Fruit fly (Drosophila melanogaster) whole organism, embryonic: ENCODE data around the gene CG7685.

Experiments
- Antp ChIP-seq: fragments of 200-800 bp; sonication (Bioruptor generic); optimal IDR thresholded peaks from 3 replicates; lab custom pipeline; 2016; ENCODE audit warnings: missing biosample characterization, missing genetic modification characterization
- B-H1 ChIP-seq: fragments of 200-800 bp; sonication (Bioruptor generic); IDR thresholded peaks from 3 replicates; pipeline ENCODE4 v1.3.6; 2022; ENCODE audit warnings: missing biosample characterization, missing genetic modification characterization
- CG10431 ChIP-seq: fragments of 200-800 bp; sonication (Bioruptor generic); optimal IDR thresholded peaks from 3 replicates; lab custom pipeline; 2018; ENCODE audit warnings: missing biosample characterization, mild to moderate bottlenecking, missing genetic modification characterization
- CG11247 ChIP-seq: fragments of 200-800 bp; sonication (Bioruptor generic); IDR thresholded peaks from 2 replicates; pipeline ENCODE4 v1.3.6; 2022; ENCODE audit warnings: missing biosample characterization, missing genetic modification characterization
- CG11695 ChIP-seq: fragments of 200-800 bp; sonication (Bioruptor generic); IDR thresholded peaks from 3 replicates; pipeline ENCODE4 v1.3.6; 2022; ENCODE audit warnings: missing biosample characterization, missing genetic modification characterization
- CG12219 ChIP-seq: fragments of 200-800 bp; sonication (Bioruptor generic); optimal IDR thresholded peaks from 3 replicates; lab custom pipeline; 2018; ENCODE audit warnings: missing biosample characterization, mild to moderate bottlenecking, missing genetic modification characterization
- CG14667 ChIP-seq: fragments of 200-800 bp; sonication (Bioruptor generic); IDR thresholded peaks from 2 replicates; pipeline ENCODE4 v1.3.6; 2022; ENCODE audit warnings: missing biosample characterization, missing genetic modification characterization
- CG14710 ChIP-seq: fragments of 200-800 bp; sonication (Bioruptor generic); optimal IDR thresholded peaks from 3 replicates; lab custom pipeline; 2019; ENCODE audit warnings: missing biosample characterization, mild to moderate bottlenecking, missing genetic modification characterization, moderate library complexity
- CG14965 ChIP-seq: fragments of 200-800 bp; sonication (Bioruptor generic); optimal IDR thresholded peaks from 2 replicates; lab custom pipeline; 2016; ENCODE audit warnings: missing biosample characterization, missing genetic modification characterization, borderline replicate concordance
- CG17328 ChIP-seq: fragments of 200-800 bp; sonication (Bioruptor generic); IDR thresholded peaks from 2 replicates; pipeline ENCODE4 v1.3.6; 2022; ENCODE audit warnings: missing biosample characterization, missing genetic modification characterization
- CG18262 ChIP-seq: fragments of 200-800 bp; optimal IDR thresholded peaks from 3 replicates; lab custom pipeline; 2019; ENCODE audit warnings: missing biosample characterization, mild to moderate bottlenecking, missing genetic modification characterization, moderate library complexity
- CG1832 ChIP-seq: fragments of 200-800 bp; sonication (Bioruptor generic); optimal IDR thresholded peaks from 2 replicates; lab custom pipeline; 2017; ENCODE audit warnings: missing biosample characterization, mild to moderate bottlenecking, missing genetic modification characterization, inconsistent platforms
- CG2202 ChIP-seq: fragments of 200-800 bp; sonication (Bioruptor generic); optimal IDR thresholded peaks from 2 replicates; lab custom pipeline; 2018; ENCODE audit warnings: missing biosample characterization, mild to moderate bottlenecking, missing genetic modification characterization
- CG2712 ChIP-seq: fragments of 200-800 bp; optimal IDR thresholded peaks from 3 replicates; lab custom pipeline; 2019; ENCODE audit warnings: missing biosample characterization, mild to moderate bottlenecking, missing genetic modification characterization, moderate library complexity
- CG30020 ChIP-seq: fragments of 200-800 bp; optimal IDR thresholded peaks from 2 replicates; lab custom pipeline; 2019; ENCODE audit warnings: missing biosample characterization, mild to moderate bottlenecking, missing genetic modification characterization, moderate library complexity
- CG3847 ChIP-seq: fragments of 200-800 bp; sonication (Bioruptor generic); IDR thresholded peaks from 2 replicates; pipeline ENCODE4 v1.3.6; 2022; ENCODE audit warnings: missing biosample characterization, missing genetic modification characterization
- CG7745 ChIP-seq: fragments of 200-800 bp; sonication (Bioruptor generic); optimal IDR thresholded peaks from 2 replicates; lab custom pipeline; 2018; ENCODE audit warnings: missing biosample characterization, mild to moderate bottlenecking, missing genetic modification characterization, moderate library complexity
- D19A ChIP-seq: fragments of 200-800 bp; optimal IDR thresholded peaks from 3 replicates; lab custom pipeline; 2019; ENCODE audit warnings: missing biosample characterization, mild to moderate bottlenecking, missing genetic modification characterization, moderate library complexity
- Dp ChIP-seq: fragments of 200-800 bp; sonication (Bioruptor generic); optimal IDR thresholded peaks from 2 replicates; lab custom pipeline; 2018; ENCODE audit warnings: missing biosample characterization, mild to moderate bottlenecking, missing genetic modification characterization, moderate library complexity
- E2f1 ChIP-seq: fragments of 200-800 bp; sonication (Bioruptor generic); IDR thresholded peaks from 2 replicates; pipeline ENCODE4 v1.3.6; 2022; ENCODE audit warnings: missing biosample characterization, missing genetic modification characterization
- HLH4C ChIP-seq: fragments of 200-800 bp; sonication (Bioruptor generic); IDR thresholded peaks from 3 replicates; pipeline ENCODE4 v1.3.6; 2022; ENCODE audit warnings: missing biosample characterization, missing genetic modification characterization; ENCODE audit not compliant: partially characterized antibody
- HLH54F ChIP-seq: fragments of 200-800 bp; sonication (Bioruptor generic); optimal IDR thresholded peaks from 3 replicates; lab custom pipeline; 2016; ENCODE audit warnings: missing biosample characterization, missing genetic modification characterization
- Hsf ChIP-seq: fragments of 200-800 bp; sonication (Bioruptor generic); optimal IDR thresholded peaks from 3 replicates; lab custom pipeline; 2016; ENCODE audit warnings: missing biosample characterization, missing genetic modification characterization
- MESR4 ChIP-seq: fragments of 200-800 bp; sonication (Bioruptor generic); optimal IDR thresholded peaks from 2 replicates; lab custom pipeline; 2018; ENCODE audit warnings: missing biosample characterization, mild to moderate bottlenecking, missing genetic modification characterization, moderate library complexity
- Pdp1 ChIP-seq, 2 experiments: fragments of 200-800 bp; sonication (Bioruptor generic); optimal IDR thresholded peaks; 3 replicates each; lab custom pipeline; 2016; ENCODE audit warnings: missing biosample characterization in 2 of 2, missing genetic modification characterization in 2 of 2, mild to moderate bottlenecking in 1 of 2, moderate library complexity in 1 of 2
- Sry-β ChIP-seq: fragments of 200-800 bp; sonication (Bioruptor generic); optimal IDR thresholded peaks from 2 replicates; lab custom pipeline; 2018; ENCODE audit warnings: missing biosample characterization, mild to moderate bottlenecking, missing genetic modification characterization, moderate library complexity
- Ssrp ChIP-seq: fragments of 200-800 bp; sonication (Bioruptor generic); optimal IDR thresholded peaks from 2 replicates; lab custom pipeline; 2018; ENCODE audit warnings: missing biosample characterization, mild to moderate bottlenecking, missing genetic modification characterization, moderate library complexity
- btn ChIP-seq: fragments of 200-800 bp; sonication (Bioruptor generic); optimal IDR thresholded peaks from 2 replicates; lab custom pipeline; 2016; ENCODE audit warnings: missing biosample characterization, missing genetic modification characterization
- cas ChIP-seq: fragments of 200-800 bp; sonication (Bioruptor generic); IDR thresholded peaks from 2 replicates; pipeline ENCODE4 v1.3.6; 2022; ENCODE audit warnings: missing biosample characterization, missing genetic modification characterization
- cwo ChIP-seq: fragments of 200-800 bp; sonication (Bioruptor generic); optimal IDR thresholded peaks from 3 replicates; lab custom pipeline; 2017; ENCODE audit warnings: missing biosample characterization, missing genetic modification characterization, mild to moderate bottlenecking, moderate library complexity, missing genetic modification reagents
- disco-r ChIP-seq: fragments of 200-800 bp; sonication (Bioruptor generic); optimal IDR thresholded peaks from 2 replicates; lab custom pipeline; 2016; ENCODE audit warnings: missing biosample characterization, missing genetic modification characterization
- dm ChIP-seq: fragments of 200-800 bp; sonication (Bioruptor generic); optimal IDR thresholded peaks from 3 replicates; lab custom pipeline; 2016; ENCODE audit warnings: missing biosample characterization, missing genetic modification characterization
- fd3F ChIP-seq: fragments of 200-800 bp; sonication (Bioruptor generic); optimal IDR thresholded peaks from 2 replicates; lab custom pipeline; 2018; ENCODE audit warnings: missing biosample characterization, mild to moderate bottlenecking, missing genetic modification characterization, moderate library complexity
- grau ChIP-seq: fragments of 200-800 bp; optimal IDR thresholded peaks from 3 replicates; lab custom pipeline; 2019; ENCODE audit warnings: missing biosample characterization, mild to moderate bottlenecking, missing genetic modification characterization, moderate library complexity
- gsb ChIP-seq: fragments of 200-800 bp; sonication (Bioruptor generic); IDR thresholded peaks from 2 replicates; pipeline ENCODE4 v1.3.6; 2022; ENCODE audit warnings: missing biosample characterization, missing genetic modification characterization
- h ChIP-seq: fragments of >200 bp; optimal IDR thresholded peaks from 2 replicates; lab custom pipeline; 2017
- hth ChIP-seq: fragments of >200 bp; optimal IDR thresholded peaks from 2 replicates; lab custom pipeline; 2017; ENCODE audit warnings: inconsistent platforms
- ind ChIP-seq: fragments of 200-800 bp; sonication (Bioruptor generic); optimal IDR thresholded peaks from 3 replicates; lab custom pipeline; 2016; ENCODE audit warnings: missing biosample characterization, missing genetic modification characterization
- jigr1 ChIP-seq: fragments of 200-800 bp; sonication (Bioruptor generic); IDR thresholded peaks from 3 replicates; pipeline ENCODE4 v1.3.6; 2022; ENCODE audit warnings: missing biosample characterization, missing genetic modification characterization
- klu ChIP-seq: fragments of 200-800 bp; sonication (Bioruptor generic); IDR thresholded peaks from 2 replicates; pipeline ENCODE4 v1.3.6; 2022; ENCODE audit warnings: missing biosample characterization, missing genetic modification characterization
- nmo ChIP-seq: fragments of 200-800 bp; sonication (Bioruptor generic); optimal IDR thresholded peaks from 2 replicates; lab custom pipeline; 2018; ENCODE audit warnings: missing biosample characterization, mild to moderate bottlenecking, missing genetic modification characterization, moderate library complexity
- otp ChIP-seq: fragments of 200-800 bp; sonication (Bioruptor generic); IDR thresholded peaks from 3 replicates; pipeline ENCODE4, ENCODE4 v1.3.6; 2022; ENCODE audit warnings: missing biosample characterization, missing genetic modification characterization
- pfk ChIP-seq: fragments of 200-800 bp; sonication (Bioruptor generic); optimal IDR thresholded peaks from 2 replicates; lab custom pipeline; 2018; ENCODE audit warnings: missing biosample characterization, mild to moderate bottlenecking, missing genetic modification characterization, moderate library complexity
- row ChIP-seq: fragments of 200-800 bp; sonication (Bioruptor generic); IDR thresholded peaks from 3 replicates; pipeline ENCODE4 v1.3.6; 2022; ENCODE audit warnings: missing biosample characterization, missing genetic modification characterization
- sd ChIP-seq: fragments of 200-800 bp; sonication (Bioruptor generic); optimal IDR thresholded peaks from 3 replicates; lab custom pipeline; 2018; ENCODE audit warnings: missing biosample characterization, mild to moderate bottlenecking, missing genetic modification characterization, moderate library complexity
- stc ChIP-seq: fragments of 200-800 bp; sonication (Bioruptor generic); IDR thresholded peaks from 2 replicates; pipeline ENCODE4 v1.3.6; 2022; ENCODE audit warnings: missing biosample characterization, missing genetic modification characterization
- sug ChIP-seq: fragments of 200-800 bp; optimal IDR thresholded peaks from 2 replicates; lab custom pipeline; 2019; ENCODE audit warnings: missing biosample characterization, mild to moderate bottlenecking, missing genetic modification characterization, moderate library complexity
- tna ChIP-seq: fragments of 200-800 bp; sonication (Bioruptor generic); IDR thresholded peaks from 2 replicates; pipeline ENCODE4 v1.3.6; 2022; ENCODE audit warnings: missing biosample characterization, missing genetic modification characterization; ENCODE audit not compliant: partially characterized antibody
- yki ChIP-seq: fragments of >200 bp; optimal IDR thresholded peaks from 3 replicates; lab custom pipeline; 2018

Gene CG7685

DNA sequence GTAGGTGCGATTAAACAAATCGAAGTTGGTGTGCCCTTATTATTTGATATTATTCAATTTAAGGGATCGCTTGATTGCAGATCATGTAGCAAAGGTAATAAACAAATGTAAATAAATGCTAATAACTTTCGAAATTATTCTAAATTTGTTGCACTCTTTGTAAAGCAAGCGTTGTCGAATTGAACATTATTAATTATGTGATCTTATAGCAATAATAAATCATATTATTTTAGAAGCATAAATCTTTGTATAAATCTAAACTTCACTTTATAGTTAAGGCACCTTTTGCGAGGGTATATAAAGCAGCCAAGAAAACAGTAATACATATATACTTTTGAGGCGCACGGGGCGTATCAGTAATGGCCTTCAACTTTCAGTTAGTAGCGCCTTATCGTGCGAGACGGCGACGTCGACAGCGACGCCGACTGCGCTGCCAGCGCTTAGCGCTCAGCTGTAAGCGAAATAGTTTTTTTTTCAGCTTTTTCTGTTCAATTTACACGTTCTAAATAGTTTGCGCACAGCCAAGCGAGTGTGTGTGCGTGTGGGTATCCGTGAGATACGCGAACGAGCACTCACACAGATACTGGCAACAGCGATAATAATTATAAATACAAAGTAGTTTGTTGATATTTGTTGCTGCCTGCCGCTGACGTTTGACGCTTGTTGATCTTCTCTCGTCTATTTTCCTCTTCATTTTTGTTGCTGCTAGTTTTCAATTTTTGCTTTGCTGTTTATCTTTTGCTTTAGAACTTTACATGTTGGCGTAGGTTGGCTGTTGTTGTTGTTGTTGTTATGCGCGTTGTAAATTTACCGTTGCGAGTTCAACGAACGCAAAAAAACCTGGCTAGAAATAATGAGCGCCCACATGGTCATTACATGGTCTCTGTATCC, 34.3 kb downstream of the CG7685 start (continued):
- TF ChIP-seq otp (GFP tag; lab: Robert Waterston, UW): 0 out of 3 replicates have a peak, but pooled peaks have one; percentile 7
- TF ChIP-seq tna (GFP tag; lab: Robert Waterston, UW): no peak
- peak; percentile 46 for TF ChIP-seq ind (GFP tag; lab: Kevin White, UChicago)
- TF ChIP-seq Ssrp: no peak
- TF ChIP-seq yki (lab: Kevin White, UChicago): no peak
- TF ChIP-seq D19A (tag; lab: Kevin White, UChicago): peak; percentile 91
- TF ChIP-seq sd (tag; lab: Kevin White, UChicago): peak; percentile 77
- no peak for TF ChIP-seq hth (lab: Kevin White, UChicago)
- TF ChIP-seq cwo (GFP tag; lab: Kevin White, UChicago): peak; percentile 77
- TF ChIP-seq CG18262 (tag; lab: Kevin White, UChicago): no peak
- peak; percentile 29 for TF ChIP-seq CG12219 (GFP tag; lab: Kevin White, UChicago)
- TF ChIP-seq E2f1 (GFP tag; lab: Robert Waterston, UW): peak; percentile 14
- peak; percentile 47 for TF ChIP-seq CG14965
- TF ChIP-seq CG7745 (tag; lab: Kevin White, UChicago): no peak
- peak; percentile 80 for TF ChIP-seq row (GFP tag; lab: Robert Waterston, UW)
- TF ChIP-seq Sry-β (GFP tag; lab: Kevin White, UChicago): no peak
- peak; percentile 75 for TF ChIP-seq grau (tag; lab: Kevin White, UChicago)
- TF ChIP-seq jigr1 (GFP tag; lab: Robert Waterston, UW): 0 out of 3 replicates have a peak, but pooled peaks have one; percentile 16
- no peak for TF ChIP-seq CG17328
- peak; percentile 24 for TF ChIP-seq btn (GFP tag; lab: Kevin White, UChicago)
- TF ChIP-seq CG11247 (GFP tag; lab: Robert Waterston, UW): peak; percentile 9; the same call in 1 of the 2 replicates
- no peak for TF ChIP-seq disco-r (GFP tag; lab: Kevin White, UChicago)
- no peak for TF ChIP-seq Dp (GFP tag; lab: Kevin White, UChicago)
- no peak for TF ChIP-seq CG30020 (tag; lab: Kevin White, UChicago)
- peak; percentile 37 for TF ChIP-seq nmo (GFP tag; lab: Kevin White, UChicago)
- no peak for TF ChIP-seq CG1832 (GFP tag; lab: Kevin White, UChicago)
- peak in 1 of 2 experiments; percentile 57 for TF ChIP-seq Pdp1 (GFP tag; optimal IDR thresholded peaks at IDR 0.05; lab: Kevin White, UChicago)
- no peak for TF ChIP-seq h (lab: Kevin White, UChicago)
- TF ChIP-seq CG14667 (GFP tag; lab: Robert Waterston, UW): no peak
- peak; percentile 63 for TF ChIP-seq CG10431 (GFP tag; lab: Kevin White, UChicago)
- no peak for TF ChIP-seq CG14710 (tag; lab: Kevin White, UChicago)
- TF ChIP-seq CG3847: peak; percentile 39
- peak; percentile 69 for TF ChIP-seq fd3F (GFP tag; lab: Kevin White, UChicago)
- TF ChIP-seq gsb (GFP tag; lab: Robert Waterston, UW): 0 out of 2 replicates have a peak, but pooled peaks have one; percentile 8
- TF ChIP-seq dm (GFP tag; lab: Kevin White, UChicago): no peak
- TF ChIP-seq stc (GFP tag; lab: Robert Waterston, UW): peak; percentile 47; the same call in 1 of the 2 replicates
- no peak for TF ChIP-seq MESR4 (GFP tag; lab: Kevin White, UChicago)
- 0 out of 2 replicates have a peak, but pooled peaks have one; percentile 13 for TF ChIP-seq klu
- TF ChIP-seq HLH4C (GFP tag; lab: Robert Waterston, UW): no peak
- TF ChIP-seq B-H1 (GFP tag; lab: Robert Waterston, UW): no peak; the same call in 2 of the 3 replicates
- no peak for TF ChIP-seq Antp (GFP tag; lab: Kevin White, UChicago)
- TF ChIP-seq sug (tag; lab: Kevin White, UChicago): peak; percentile 60
- TF ChIP-seq CG11695 (GFP tag; lab: Robert Waterston, UW): peak; percentile 49; the same call in 2 of the 3 replicates
- TF ChIP-seq CG2202 (tag; lab: Kevin White, UChicago): peak; percentile 49
- no peak for TF ChIP-seq cas (GFP tag; lab: Robert Waterston, UW)
- no peak for TF ChIP-seq pfk (GFP tag; lab: Kevin White, UChicago)
- TF ChIP-seq HLH54F (GFP tag; lab: Kevin White, UChicago): peak; percentile 20
- peak; percentile 6 for TF ChIP-seq CG2712 (tag; lab: Kevin White, UChicago)
- TF ChIP-seq Hsf (GFP tag; lab: Kevin White, UChicago): peak; percentile 29
